Fruit fly (Drosophila melanogaster) whole organism, wandering third instar larva: ENCODE measurements around the gene Pex7.

Experiments used
- Dfd ChIP-seq: fragments of >200 bp; optimal IDR thresholded peaks from 2 replicates; lab custom pipeline; 2017; ENCODE audit warnings: missing biosample characterization, missing genetic modification characterization
- dl ChIP-seq, 2 experiments: fragments of 175-275, 200-275 bp in 1 of 2; fragments of 200-275 bp in 1 of 2; sonication (Bioruptor generic); optimal IDR thresholded peaks; lab custom pipeline; 2018; ENCODE audit warnings: mild to moderate bottlenecking in 2 of 2, missing biosample characterization in 2 of 2, missing genetic modification characterization in 2 of 2, moderate library complexity in 2 of 2; ENCODE audit not compliant: partially characterized antibody in 2 of 2, insufficient read depth in 1 of 2
- psq ChIP-seq: fragments of 200-800 bp; sonication (Bioruptor generic); optimal IDR thresholded peaks from 3 replicates; lab custom pipeline; 2017; ENCODE audit warnings: missing biosample characterization, mild to moderate bottlenecking, missing genetic modification characterization, moderate library complexity
- rgr ChIP-seq: fragments of 200-800 bp; sonication (Bioruptor generic); optimal IDR thresholded peaks from 3 replicates; lab custom pipeline; 2016; ENCODE audit warnings: missing biosample characterization, mild to moderate bottlenecking, missing genetic modification characterization
- sage ChIP-seq: fragments of 200-800 bp; sonication (Bioruptor generic); optimal IDR thresholded peaks from 2 replicates; lab custom pipeline; 2016; ENCODE audit warnings: missing biosample characterization, mild to moderate bottlenecking, missing genetic modification characterization
- tai ChIP-seq: sonication (Bioruptor generic); optimal IDR thresholded peaks from 2 replicates; lab custom pipeline; 2016; ENCODE audit warnings: missing biosample characterization, missing genetic modification characterization
- usp ChIP-seq: fragments of >200 bp; optimal IDR thresholded peaks from 2 replicates; lab custom pipeline; 2017; ENCODE audit warnings: missing biosample characterization, missing genetic modification characterization

- TF ChIP-seq tai (no peak), rgr (GFP tag; lab: Kevin White, UChicago) (no peak), psq (GFP tag; lab: Kevin White, UChicago) (no peak), Dfd (GFP tag; lab: Kevin White, UChicago) (no peak), dl (GFP tag; optimal IDR thresholded peaks at IDR 0.05; lab: Kevin White, UChicago; ENCODE audit: insufficient read depth in 1 of 2, partially characterized antibody in 2 of 2) (no peak), sage (GFP tag; lab: Kevin White, UChicago) (no peak), usp (no peak)
These were observed 15.1 kb downstream of the Pex7 start for dm6 chr3L:8661793-8662669.
